Fruit fly (Drosophila melanogaster) whole organism, embryonic: Measurements from ENCODE around the gene Cad88C.

Source experiments
- Atf-2 ChIP-seq: fragments of 200-800 bp; sonication (Bioruptor generic); optimal IDR thresholded peaks from 2 replicates; lab custom pipeline; 2016; ENCODE audit warnings: missing biosample characterization, missing genetic modification characterization
- Bdp1 ChIP-seq: fragments of 200-800 bp; sonication (Bioruptor generic); optimal IDR thresholded peaks from 3 replicates; lab custom pipeline; 2016; ENCODE audit warnings: missing biosample characterization, missing genetic modification characterization
- Blimp-1 ChIP-seq: fragments of 200-800 bp; sonication (Bioruptor generic); optimal IDR thresholded peaks from 3 replicates; lab custom pipeline; 2018; ENCODE audit warnings: missing biosample characterization, missing genetic modification characterization, mild to moderate bottlenecking, moderate library complexity, missing genetic modification reagents
- CG10959 ChIP-seq: fragments of 200-800 bp; sonication (Bioruptor generic); IDR thresholded peaks from 2 replicates; pipeline ENCODE4 v1.3.6; 2022; ENCODE audit warnings: missing biosample characterization, missing genetic modification characterization
- CG12299 ChIP-seq: fragments of 200-800 bp; sonication (Bioruptor generic); optimal IDR thresholded peaks from 2 replicates; lab custom pipeline; 2018; ENCODE audit warnings: missing biosample characterization, mild to moderate bottlenecking, missing genetic modification characterization
- CG14667 ChIP-seq: fragments of 200-800 bp; sonication (Bioruptor generic); IDR thresholded peaks from 2 replicates; pipeline ENCODE4 v1.3.6; 2022; ENCODE audit warnings: missing biosample characterization, missing genetic modification characterization
- CG1602 ChIP-seq: fragments of 200-800 bp; sonication (Bioruptor generic); optimal IDR thresholded peaks from 3 replicates; lab custom pipeline; 2016; ENCODE audit warnings: missing biosample characterization, missing genetic modification characterization
- CG17186 ChIP-seq: fragments of 200-800 bp; sonication (Bioruptor generic); optimal IDR thresholded peaks from 3 replicates; lab custom pipeline; 2017; ENCODE audit warnings: missing biosample characterization, missing genetic modification reagents, missing genetic modification characterization
- CG18262 ChIP-seq: fragments of 200-800 bp; optimal IDR thresholded peaks from 3 replicates; lab custom pipeline; 2019; ENCODE audit warnings: missing biosample characterization, mild to moderate bottlenecking, missing genetic modification characterization, moderate library complexity
- CG1832 ChIP-seq: fragments of 200-800 bp; sonication (Bioruptor generic); optimal IDR thresholded peaks from 2 replicates; lab custom pipeline; 2017; ENCODE audit warnings: missing biosample characterization, mild to moderate bottlenecking, missing genetic modification characterization, inconsistent platforms
- CG18619 ChIP-seq: fragments of 200-800 bp; sonication (Bioruptor generic); optimal IDR thresholded peaks from 3 replicates; lab custom pipeline; 2017; ENCODE audit warnings: missing biosample characterization, mild to moderate bottlenecking, missing genetic modification characterization
- CG2199 ChIP-seq: fragments of 200-800 bp; sonication (Bioruptor generic); IDR thresholded peaks from 3 replicates; pipeline ENCODE4 v1.3.6; 2022; ENCODE audit warnings: missing biosample characterization, missing genetic modification characterization
- CG2712 ChIP-seq: fragments of 200-800 bp; optimal IDR thresholded peaks from 3 replicates; lab custom pipeline; 2019; ENCODE audit warnings: missing biosample characterization, mild to moderate bottlenecking, missing genetic modification characterization, moderate library complexity
- CG30403 ChIP-seq: fragments of 200-800 bp; sonication (Bioruptor generic); optimal IDR thresholded peaks from 3 replicates; lab custom pipeline; 2016; ENCODE audit warnings: missing biosample characterization, missing genetic modification characterization
- CG42726 ChIP-seq: fragments of 200-800 bp; sonication (Bioruptor generic); IDR thresholded peaks from 2 replicates; pipeline ENCODE4 v1.3.6; 2022; ENCODE audit warnings: missing biosample characterization, missing genetic modification characterization; ENCODE audit not compliant: partially characterized antibody
- CG4328 ChIP-seq: fragments of 200-800 bp; sonication (Bioruptor generic); optimal IDR thresholded peaks from 3 replicates; lab custom pipeline; 2017; ENCODE audit warnings: missing biosample characterization, missing genetic modification reagents, missing genetic modification characterization
- CG6254 ChIP-seq: fragments of 200-800 bp; sonication (Bioruptor generic); optimal IDR thresholded peaks from 3 replicates; lab custom pipeline; 2017; ENCODE audit warnings: mild to moderate bottlenecking, missing biosample characterization, missing genetic modification reagents, missing genetic modification characterization
- CG7987 ChIP-seq: fragments of 200-800 bp; sonication (Bioruptor generic); optimal IDR thresholded peaks from 2 replicates; lab custom pipeline; 2018; ENCODE audit warnings: missing biosample characterization, mild to moderate bottlenecking, missing genetic modification characterization, moderate library complexity
- CG8388 ChIP-seq: fragments of 200-800 bp; sonication (Bioruptor generic); optimal IDR thresholded peaks from 2 replicates; lab custom pipeline; 2019; ENCODE audit warnings: missing biosample characterization, mild to moderate bottlenecking, missing genetic modification characterization, moderate library complexity
- CG8478 ChIP-seq: fragments of >200 bp; optimal IDR thresholded peaks from 2 replicates; lab custom pipeline; 2018
- Jarid2 ChIP-seq: fragments of 200-800 bp; sonication (Bioruptor generic); optimal IDR thresholded peaks from 3 replicates; lab custom pipeline; 2017; ENCODE audit warnings: mild to moderate bottlenecking, missing biosample characterization, missing genetic modification reagents, missing genetic modification characterization
- Kr ChIP-seq: fragments of 200-800 bp; sonication (Bioruptor generic); optimal IDR thresholded peaks from 2 replicates; lab custom pipeline; 2017; ENCODE audit warnings: missing biosample characterization, mild to moderate bottlenecking, missing genetic modification characterization
- MTF-1 ChIP-seq: fragments of 200-800 bp; sonication (Bioruptor generic); optimal IDR thresholded peaks from 2 replicates; lab custom pipeline; 2018; ENCODE audit warnings: missing biosample characterization, mild to moderate bottlenecking, missing genetic modification characterization, borderline replicate concordance
- Mrtf ChIP-seq: fragments of 200-800 bp; sonication (Bioruptor generic); IDR thresholded peaks from 3 replicates; pipeline ENCODE4 v1.3.6; 2022; ENCODE audit warnings: missing biosample characterization, missing genetic modification characterization
- NC2α ChIP-seq: fragments of 200-800 bp; sonication (Bioruptor generic); optimal IDR thresholded peaks from 2 replicates; lab custom pipeline; 2016; ENCODE audit warnings: missing biosample characterization, missing genetic modification characterization
- Ptx1 ChIP-seq: fragments of 200-800 bp; sonication (Bioruptor generic); IDR thresholded peaks from 2 replicates; pipeline ENCODE4 v1.3.6; 2022; ENCODE audit warnings: missing biosample characterization, missing genetic modification characterization
- Sox102F ChIP-seq: fragments of 200-800 bp; sonication (Bioruptor generic); optimal IDR thresholded peaks from 2 replicates; lab custom pipeline; 2018; ENCODE audit warnings: missing biosample characterization, mild to moderate bottlenecking, missing genetic modification characterization, moderate library complexity
- Sry-δ ChIP-seq: fragments of 200-800 bp; sonication (Bioruptor generic); optimal IDR thresholded peaks from 2 replicates; lab custom pipeline; 2016; ENCODE audit warnings: missing biosample characterization, missing genetic modification characterization
- abd-A ChIP-seq: fragments of 200-800 bp; sonication (Bioruptor generic); optimal IDR thresholded peaks from 3 replicates; lab custom pipeline; 2019; ENCODE audit warnings: missing biosample characterization, mild to moderate bottlenecking, missing genetic modification characterization, moderate library complexity
- aop ChIP-seq: fragments of 200-800 bp; sonication (Bioruptor generic); IDR thresholded peaks from 2 replicates; pipeline ENCODE4 v1.3.6; 2022; ENCODE audit warnings: missing biosample characterization, missing genetic modification characterization
- ap ChIP-seq: fragments of 200-800 bp; sonication (Bioruptor generic); IDR thresholded peaks from 2 replicates; pipeline ENCODE4 v1.3.6; 2022; ENCODE audit warnings: missing biosample characterization, missing genetic modification characterization
- ato ChIP-seq: fragments of 200-800 bp; sonication (Bioruptor generic); IDR thresholded peaks from 2 replicates; pipeline ENCODE4 v1.3.6; 2022; ENCODE audit warnings: missing biosample characterization, missing genetic modification characterization; ENCODE audit not compliant: partially characterized antibody
- cad ChIP-seq: fragments of >200 bp; optimal IDR thresholded peaks from 2 replicates; lab custom pipeline; 2017; ENCODE audit warnings: missing biosample characterization, missing genetic modification characterization
- cato ChIP-seq: fragments of 200-800 bp; sonication (Bioruptor generic); optimal IDR thresholded peaks from 2 replicates; lab custom pipeline; 2016; ENCODE audit warnings: missing biosample characterization, missing genetic modification characterization, borderline replicate concordance
- chinmo ChIP-seq: fragments of 200-800 bp; sonication (Bioruptor generic); IDR thresholded peaks from 4 replicates; pipeline ENCODE4 v1.3.6; 2022; ENCODE audit warnings: missing biosample characterization, missing genetic modification characterization; ENCODE audit not compliant: partially characterized antibody
- dimm ChIP-seq: fragments of 200-800 bp; sonication (Bioruptor generic); IDR thresholded peaks from 2 replicates; pipeline ENCODE4 v1.3.6; 2022; ENCODE audit warnings: missing biosample characterization, missing genetic modification characterization
- dmrt11E ChIP-seq: fragments of 200-800 bp; sonication (Bioruptor generic); optimal IDR thresholded peaks from 3 replicates; lab custom pipeline; 2018; ENCODE audit warnings: missing biosample characterization, mild to moderate bottlenecking, missing genetic modification characterization, moderate library complexity
- esg ChIP-seq: fragments of 200-800 bp; sonication (Bioruptor generic); conservative IDR thresholded peaks from 2 replicates; pipeline ENCODE4 v1.3.6; 2022; ENCODE audit warnings: missing biosample characterization, missing genetic modification characterization
- hkb ChIP-seq, 2 experiments: fragments of 200-800 bp in 1 of 2; fragments of >200 bp in 1 of 2; sonication (Bioruptor generic) in 1 of 2; IDR thresholded peaks in 1 of 2; optimal IDR thresholded peaks in 1 of 2; 2 replicates each; pipeline versions ENCODE4 v1.3.6 to Lab custom; 2017 to 2022; ENCODE audit warnings: missing biosample characterization in 1 of 2, missing genetic modification characterization in 1 of 2
- lbe ChIP-seq: fragments of 200-800 bp; sonication (Bioruptor generic); optimal IDR thresholded peaks from 2 replicates; lab custom pipeline; 2016; ENCODE audit warnings: missing biosample characterization, mild to moderate bottlenecking, missing genetic modification characterization
- mld ChIP-seq: fragments of 200-800 bp; sonication (Bioruptor generic); IDR thresholded peaks from 3 replicates; pipeline ENCODE4 v1.3.6; 2022; ENCODE audit warnings: missing biosample characterization, missing genetic modification characterization; ENCODE audit not compliant: partially characterized antibody
- nau ChIP-seq: fragments of 200-800 bp; sonication (Bioruptor generic); optimal IDR thresholded peaks from 3 replicates; lab custom pipeline; 2017; ENCODE audit warnings: missing biosample characterization, mild to moderate bottlenecking, missing genetic modification characterization, missing genetic modification reagents
- onecut ChIP-seq: fragments of 200-800 bp; sonication (Bioruptor generic); IDR thresholded peaks from 2 replicates; pipeline ENCODE4 v1.3.6; 2022; ENCODE audit warnings: missing biosample characterization, missing genetic modification characterization
- phol ChIP-seq: fragments of 200-800 bp; sonication (Bioruptor generic); optimal IDR thresholded peaks from 3 replicates; lab custom pipeline; 2018; ENCODE audit warnings: missing biosample characterization, mild to moderate bottlenecking, missing genetic modification characterization, moderate library complexity
- pita ChIP-seq: fragments of 200-800 bp; sonication (Bioruptor generic); optimal IDR thresholded peaks from 2 replicates; lab custom pipeline; 2017; ENCODE audit warnings: missing biosample characterization, mild to moderate bottlenecking, missing genetic modification characterization
- prd ChIP-seq, 3 experiments: fragments of >200 bp in 2 of 3; fragments of 200-800 bp in 1 of 3; sonication (Bioruptor generic) in 1 of 3; optimal IDR thresholded peaks in 2 of 3; IDR thresholded peaks in 1 of 3; 2 replicates in 2 of 3; 3 replicates in 1 of 3; pipeline versions ENCODE4 v1.3.6 to Lab custom; 2017 to 2022; ENCODE audit warnings: missing biosample characterization in 1 of 3, missing genetic modification characterization in 1 of 3
- ranshi ChIP-seq: fragments of 200-800 bp; sonication (Bioruptor generic); IDR thresholded peaks from 2 replicates; pipeline ENCODE4 v1.3.6; 2022; ENCODE audit warnings: missing biosample characterization, missing genetic modification characterization
- stc ChIP-seq: fragments of 200-800 bp; sonication (Bioruptor generic); IDR thresholded peaks from 2 replicates; pipeline ENCODE4 v1.3.6; 2022; ENCODE audit warnings: missing biosample characterization, missing genetic modification characterization
- tap ChIP-seq: fragments of 200-800 bp; optimal IDR thresholded peaks from 3 replicates; lab custom pipeline; 2019; ENCODE audit warnings: missing biosample characterization, mild to moderate bottlenecking, missing genetic modification characterization, moderate library complexity
- unpg ChIP-seq: fragments of 200-800 bp; sonication (Bioruptor generic); optimal IDR thresholded peaks from 3 replicates; lab custom pipeline; 2018; ENCODE audit warnings: missing biosample characterization, mild to moderate bottlenecking, missing genetic modification characterization, moderate library complexity

The Cad88C gene

dm6 chr3R:14672915-14673314, 42.6 kb downstream of the Cad88C start (continued):
- TF ChIP-seq CG6254 (GFP tag; lab: Kevin White, UChicago), result peak; percentile 10
- no peak for TF ChIP-seq ato (GFP tag; lab: Robert Waterston, UW)
- peak; percentile 6 for TF ChIP-seq phol (tag; lab: Kevin White, UChicago)
- TF ChIP-seq Sox102F, result peak; percentile 11
- no peak for TF ChIP-seq onecut
- no peak for TF ChIP-seq CG14667
- TF ChIP-seq lbe (GFP tag; lab: Kevin White, UChicago), result no peak
- TF ChIP-seq CG12299 (tag; lab: Kevin White, UChicago), result no peak
- no peak for TF ChIP-seq aop (GFP tag; lab: Robert Waterston, UW)
- no peak for TF ChIP-seq CG10959 (GFP tag; lab: Robert Waterston, UW)
- no peak for TF ChIP-seq CG8388 (GFP tag; lab: Kevin White, UChicago)
- peak; percentile 28; the same call in 1 of the 2 replicates for TF ChIP-seq stc (GFP tag; lab: Robert Waterston, UW)
- no peak for TF ChIP-seq MTF-1 (GFP tag; lab: Kevin White, UChicago)
- TF ChIP-seq NC2α (GFP tag; lab: Kevin White, UChicago), result no peak
- no peak for TF ChIP-seq CG7987 (GFP tag; lab: Kevin White, UChicago)
- TF ChIP-seq pita (GFP tag; lab: Kevin White, UChicago), result no peak
- 0 out of 2 replicates have a peak, but pooled peaks have one; percentile 2 for TF ChIP-seq ap (GFP tag; lab: Robert Waterston, UW)
- no peak for TF ChIP-seq Ptx1 (GFP tag; lab: Robert Waterston, UW)
- no peak for TF ChIP-seq cato
- TF ChIP-seq unpg, result peak; percentile 17
- TF ChIP-seq Mrtf (GFP tag; lab: Robert Waterston, UW), result no peak
- no peak for TF ChIP-seq CG1832
- TF ChIP-seq Blimp-1 (GFP tag; lab: Kevin White, UChicago), result peak; percentile 6
- TF ChIP-seq CG30403 (GFP tag; lab: Kevin White, UChicago), result peak; percentile 7
- TF ChIP-seq dmrt11E (tag; lab: Kevin White, UChicago), result no peak
- no peak for TF ChIP-seq prd (optimal IDR thresholded peaks at IDR 0.05; lab: Kevin White, UChicago)
- no peak for TF ChIP-seq prd (GFP tag; IDR thresholded peaks at IDR 0.05; lab: Robert Waterston, UW)
- TF ChIP-seq Sry-δ (GFP tag; lab: Kevin White, UChicago), result no peak
- TF ChIP-seq mld (GFP tag; lab: Robert Waterston, UW), result no peak
- no peak for TF ChIP-seq CG8478
- no peak for TF ChIP-seq Atf-2 (GFP tag; lab: Kevin White, UChicago)
- TF ChIP-seq tap, result no peak
- TF ChIP-seq chinmo (GFP tag; lab: Robert Waterston, UW), result no peak
- no peak for TF ChIP-seq CG2199 (GFP tag; lab: Robert Waterston, UW)
- no peak for TF ChIP-seq CG17186 (GFP tag; lab: Kevin White, UChicago)
- no peak for TF ChIP-seq CG18619
- no peak for TF ChIP-seq hkb (optimal IDR thresholded peaks at IDR 0.05; lab: Kevin White, UChicago)
- TF ChIP-seq hkb (GFP tag; IDR thresholded peaks at IDR 0.05; lab: Robert Waterston, UW), result no peak
- TF ChIP-seq ranshi, result no peak
- no peak for TF ChIP-seq CG4328 (GFP tag; lab: Kevin White, UChicago)
- no peak for TF ChIP-seq abd-A (tag; lab: Kevin White, UChicago)
- no peak for TF ChIP-seq CG42726 (GFP tag; lab: Robert Waterston, UW)
- no peak for TF ChIP-seq dimm
- TF ChIP-seq nau, result no peak
- no peak for TF ChIP-seq esg
- TF ChIP-seq cad (GFP tag; lab: Kevin White, UChicago), result no peak
- TF ChIP-seq CG2712 (tag; lab: Kevin White, UChicago), result peak; percentile 32
- TF ChIP-seq Bdp1 (GFP tag; lab: Kevin White, UChicago), result no peak
- TF ChIP-seq CG18262 (tag; lab: Kevin White, UChicago), result peak; percentile 5
- TF ChIP-seq CG1602 (GFP tag; lab: Kevin White, UChicago), result no peak
- TF ChIP-seq Kr (GFP tag; lab: Kevin White, UChicago), result no peak
- no peak for TF ChIP-seq Jarid2 (GFP tag; lab: Kevin White, UChicago)
